Fruit fly (Drosophila melanogaster) whole organism, embryonic: Measurements from ENCODE around the gene PIG-Q.

ENCODE experiments used
- Adf1 ChIP-seq: fragments of 200-800 bp; sonication (Bioruptor generic); IDR thresholded peaks from 2 replicates; pipeline ENCODE4 v1.3.6; 2022; ENCODE audit warnings: missing biosample characterization, missing genetic modification characterization
- B-H1 ChIP-seq: fragments of 200-800 bp; sonication (Bioruptor generic); IDR thresholded peaks from 3 replicates; pipeline ENCODE4 v1.3.6; 2022; ENCODE audit warnings: missing biosample characterization, missing genetic modification characterization
- Bgb ChIP-seq: fragments of 200-800 bp; sonication (Bioruptor generic); IDR thresholded peaks from 2 replicates; pipeline ENCODE4 v1.3.6; 2022; ENCODE audit warnings: missing biosample characterization, missing genetic modification characterization; ENCODE audit not compliant: partially characterized antibody
- BtbVII ChIP-seq: fragments of 200-800 bp; sonication (Bioruptor generic); optimal IDR thresholded peaks from 3 replicates; lab custom pipeline; 2017; ENCODE audit warnings: missing biosample characterization, mild to moderate bottlenecking, missing genetic modification characterization
- CG11696 ChIP-seq: fragments of 200-800 bp; sonication (Bioruptor generic); IDR thresholded peaks from 2 replicates; pipeline ENCODE4 v1.3.6; 2022; ENCODE audit warnings: missing biosample characterization, missing genetic modification characterization
- CG12071 ChIP-seq: fragments of 200-800 bp; sonication (Bioruptor generic); optimal IDR thresholded peaks from 3 replicates; lab custom pipeline; 2018; ENCODE audit warnings: missing biosample characterization, mild to moderate bottlenecking, missing genetic modification characterization
- CG12236 ChIP-seq: fragments of 200-800 bp; sonication (Bioruptor generic); optimal IDR thresholded peaks from 2 replicates; lab custom pipeline; 2016; ENCODE audit warnings: missing biosample characterization, missing genetic modification characterization
- CG13424 ChIP-seq: fragments of 200-800 bp; sonication (Bioruptor generic); optimal IDR thresholded peaks from 2 replicates; lab custom pipeline; 2019; ENCODE audit warnings: missing biosample characterization, mild to moderate bottlenecking, missing genetic modification characterization, moderate library complexity
- CG14050 ChIP-seq: fragments of 200-800 bp; sonication (Bioruptor generic); IDR thresholded peaks from 3 replicates; pipeline ENCODE4 v1.3.6; 2022; ENCODE audit warnings: missing biosample characterization, missing genetic modification characterization
- CG17385 ChIP-seq: fragments of 200-800 bp; sonication (Bioruptor generic); optimal IDR thresholded peaks from 3 replicates; lab custom pipeline; 2018; ENCODE audit warnings: missing biosample characterization, mild to moderate bottlenecking, missing genetic modification characterization
- CG31224 ChIP-seq: fragments of 200-800 bp; sonication (Bioruptor generic); IDR thresholded peaks from 2 replicates; pipeline ENCODE4 v1.3.6; 2022; ENCODE audit warnings: missing biosample characterization, missing genetic modification characterization
- CG34224 ChIP-seq: fragments of 200-800 bp; sonication (Bioruptor generic); IDR thresholded peaks from 3 replicates; pipeline ENCODE4 v1.3.6; 2022; ENCODE audit warnings: missing biosample characterization, missing genetic modification characterization; ENCODE audit not compliant: partially characterized antibody
- CG4360 ChIP-seq: fragments of 200-800 bp; sonication (Bioruptor generic); IDR thresholded peaks from 2 replicates; pipeline ENCODE4 v1.3.6; 2022; ENCODE audit warnings: missing biosample characterization, missing genetic modification characterization
- CG4404 ChIP-seq: fragments of 200-800 bp; sonication (Bioruptor generic); IDR thresholded peaks from 2 replicates; pipeline ENCODE4 v1.3.6; 2022; ENCODE audit warnings: missing biosample characterization, missing genetic modification characterization
- CG4820 ChIP-seq: fragments of 200-800 bp; sonication (Bioruptor generic); optimal IDR thresholded peaks from 3 replicates; lab custom pipeline; 2016; ENCODE audit warnings: missing biosample characterization, missing genetic modification characterization
- CG4854 ChIP-seq: fragments of 200-800 bp; sonication (Bioruptor generic); optimal IDR thresholded peaks from 2 replicates; lab custom pipeline; 2016; ENCODE audit warnings: missing biosample characterization, missing genetic modification characterization, inconsistent platforms
- CG6175 ChIP-seq: fragments of 200-800 bp; sonication (Bioruptor generic); IDR thresholded peaks from 3 replicates; pipeline ENCODE4 v1.3.6; 2022; ENCODE audit warnings: missing biosample characterization, missing genetic modification characterization
- CG6765 ChIP-seq: fragments of 200-800 bp; sonication (Bioruptor generic); optimal IDR thresholded peaks from 3 replicates; lab custom pipeline; 2017; ENCODE audit warnings: missing biosample characterization, mild to moderate bottlenecking, missing genetic modification characterization
- CG7357 ChIP-seq: fragments of 200-800 bp; sonication (Bioruptor generic); IDR thresholded peaks from 3 replicates; pipeline ENCODE4 v1.3.6; 2022; ENCODE audit warnings: missing biosample characterization, missing genetic modification characterization
- CG9932 ChIP-seq: fragments of 200-800 bp; sonication (Bioruptor generic); IDR thresholded peaks from 2 replicates; pipeline ENCODE4 v1.3.6; 2022; ENCODE audit warnings: missing biosample characterization, missing genetic modification characterization
- CHES-1-like ChIP-seq: fragments of 200-800 bp; sonication (Bioruptor generic); optimal IDR thresholded peaks from 2 replicates; lab custom pipeline; 2016; ENCODE audit warnings: missing biosample characterization, missing genetic modification characterization
- Chrac-16 ChIP-seq: fragments of 200-800 bp; sonication (Bioruptor generic); optimal IDR thresholded peaks from 3 replicates; lab custom pipeline; 2016; ENCODE audit warnings: missing biosample characterization, missing genetic modification characterization
- CoRest ChIP-seq: fragments of 200-800 bp; sonication (Bioruptor generic); optimal IDR thresholded peaks from 3 replicates; lab custom pipeline; 2018; ENCODE audit warnings: missing biosample characterization, mild to moderate bottlenecking, missing genetic modification characterization, moderate library complexity
- E2f1 ChIP-seq: fragments of 200-800 bp; sonication (Bioruptor generic); IDR thresholded peaks from 2 replicates; pipeline ENCODE4 v1.3.6; 2022; ENCODE audit warnings: missing biosample characterization, missing genetic modification characterization
- MBD-R2 ChIP-seq: fragments of 200-800 bp; sonication (Bioruptor generic); IDR thresholded peaks from 2 replicates; pipeline ENCODE4 v1.3.6; 2022; ENCODE audit warnings: missing biosample characterization, missing genetic modification characterization
- MESR4 ChIP-seq: fragments of 200-800 bp; sonication (Bioruptor generic); optimal IDR thresholded peaks from 2 replicates; lab custom pipeline; 2018; ENCODE audit warnings: missing biosample characterization, mild to moderate bottlenecking, missing genetic modification characterization, moderate library complexity
- Med ChIP-seq: fragments of 200-800 bp; sonication (Bioruptor generic); peaks from one replicate; lab custom pipeline; 2016; ENCODE audit warnings: missing biosample characterization, missing genetic modification characterization, mild to moderate bottlenecking, inconsistent platforms, moderate library complexity
- Oaz ChIP-seq: fragments of 200-800 bp; sonication (Bioruptor generic); IDR thresholded peaks from 2 replicates; pipeline ENCODE4 v1.3.6; 2022; ENCODE audit warnings: missing biosample characterization, missing genetic modification characterization
- Scr ChIP-seq: fragments of 200-800 bp; sonication (Bioruptor generic); IDR thresholded peaks from 2 replicates; pipeline ENCODE4 v1.3.6; 2022; ENCODE audit warnings: missing biosample characterization, missing genetic modification characterization; ENCODE audit not compliant: partially characterized antibody
- Sin3A ChIP-seq: fragments of >200 bp; optimal IDR thresholded peaks from 2 replicates; lab custom pipeline; 2018
- Sox102F ChIP-seq: fragments of 200-800 bp; sonication (Bioruptor generic); optimal IDR thresholded peaks from 2 replicates; lab custom pipeline; 2018; ENCODE audit warnings: missing biosample characterization, mild to moderate bottlenecking, missing genetic modification characterization, moderate library complexity
- amos ChIP-seq: fragments of 200-800 bp; sonication (Bioruptor generic); IDR thresholded peaks from 2 replicates; pipeline ENCODE4 v1.3.6; 2022; ENCODE audit warnings: missing biosample characterization, missing genetic modification characterization; ENCODE audit not compliant: partially characterized antibody
- caup ChIP-seq: fragments of 200-800 bp; sonication (Bioruptor generic); optimal IDR thresholded peaks from 3 replicates; lab custom pipeline; 2017; ENCODE audit warnings: missing biosample characterization, mild to moderate bottlenecking, missing genetic modification characterization, moderate library complexity; ENCODE audit not compliant: severe bottlenecking
- chif ChIP-seq, 2 experiments: fragments of 200-800 bp; sonication (Bioruptor generic); optimal IDR thresholded peaks; 3 replicates each; lab custom pipeline; 2016; ENCODE audit warnings: missing biosample characterization in 2 of 2, missing genetic modification characterization in 2 of 2
- ci ChIP-seq: fragments of 200-800 bp; sonication (Bioruptor generic); IDR thresholded peaks from 3 replicates; pipeline ENCODE4 v1.3.6; 2022; ENCODE audit warnings: missing biosample characterization, missing genetic modification characterization
- dmrt99B ChIP-seq: fragments of 200-800 bp; sonication (Bioruptor generic); optimal IDR thresholded peaks from 2 replicates; lab custom pipeline; 2018; ENCODE audit warnings: missing biosample characterization, mild to moderate bottlenecking, missing genetic modification characterization, moderate library complexity
- ems ChIP-seq: fragments of 200-800 bp; sonication (Bioruptor generic); optimal IDR thresholded peaks from 3 replicates; lab custom pipeline; 2016; ENCODE audit warnings: missing biosample characterization, missing genetic modification characterization
- gfzf ChIP-seq: fragments of 200-800 bp; sonication (Bioruptor generic); optimal IDR thresholded peaks from 2 replicates; lab custom pipeline; 2016; ENCODE audit warnings: missing biosample characterization, mild to moderate bottlenecking, missing genetic modification characterization, moderate library complexity
- grau ChIP-seq: fragments of 200-800 bp; optimal IDR thresholded peaks from 3 replicates; lab custom pipeline; 2019; ENCODE audit warnings: missing biosample characterization, mild to moderate bottlenecking, missing genetic modification characterization, moderate library complexity
- gsb ChIP-seq: fragments of 200-800 bp; sonication (Bioruptor generic); IDR thresholded peaks from 2 replicates; pipeline ENCODE4 v1.3.6; 2022; ENCODE audit warnings: missing biosample characterization, missing genetic modification characterization
- hb ChIP-seq: fragments of 200-800 bp; sonication (Bioruptor generic); IDR thresholded peaks from 3 replicates; pipeline ENCODE4 v1.3.6; 2022; ENCODE audit warnings: missing biosample characterization, missing genetic modification characterization; ENCODE audit not compliant: partially characterized antibody
- her ChIP-seq: fragments of 200-800 bp; sonication (Bioruptor generic); optimal IDR thresholded peaks from 2 replicates; lab custom pipeline; 2016; ENCODE audit warnings: missing biosample characterization, missing genetic modification characterization
- kay ChIP-seq: fragments of 200-800 bp; sonication (Bioruptor generic); optimal IDR thresholded peaks from 2 replicates; lab custom pipeline; 2016; ENCODE audit warnings: missing biosample characterization, missing genetic modification characterization
- knrl ChIP-seq: fragments of 200-800 bp; sonication (Bioruptor generic); IDR thresholded peaks from 3 replicates; pipeline ENCODE4 v1.3.6; 2022; ENCODE audit warnings: missing biosample characterization, missing genetic modification characterization; ENCODE audit not compliant: partially characterized antibody
- lov ChIP-seq, 2 experiments: fragments of 200-800 bp in 1 of 2; fragments of >200 bp in 1 of 2; sonication (Bioruptor generic) in 1 of 2; IDR thresholded peaks in 1 of 2; optimal IDR thresholded peaks in 1 of 2; 2 replicates in 1 of 2; 3 replicates in 1 of 2; pipeline versions ENCODE4 v1.3.6 to Lab custom; 2017 to 2022; ENCODE audit warnings: missing biosample characterization in 1 of 2, missing genetic modification characterization in 1 of 2
- sens ChIP-seq: fragments of 200-800 bp; sonication (Bioruptor generic); peaks from one replicate; lab custom pipeline; 2016; ENCODE audit warnings: missing biosample characterization, missing genetic modification characterization
- ssp ChIP-seq: fragments of 200-800 bp; sonication (Bioruptor generic); IDR thresholded peaks from 2 replicates; pipeline ENCODE4 v1.3.6; 2022; ENCODE audit warnings: missing biosample characterization, missing genetic modification characterization
- trem ChIP-seq: fragments of 200-800 bp; optimal IDR thresholded peaks from 3 replicates; lab custom pipeline; 2019; ENCODE audit warnings: missing biosample characterization, mild to moderate bottlenecking, missing genetic modification characterization, moderate library complexity
- wor ChIP-seq: fragments of 200-800 bp; sonication (Bioruptor generic); IDR thresholded peaks from 2 replicates; pipeline ENCODE4 v1.3.6; 2022; ENCODE audit warnings: missing biosample characterization, missing genetic modification characterization

PIG-Q gene

DNA sequence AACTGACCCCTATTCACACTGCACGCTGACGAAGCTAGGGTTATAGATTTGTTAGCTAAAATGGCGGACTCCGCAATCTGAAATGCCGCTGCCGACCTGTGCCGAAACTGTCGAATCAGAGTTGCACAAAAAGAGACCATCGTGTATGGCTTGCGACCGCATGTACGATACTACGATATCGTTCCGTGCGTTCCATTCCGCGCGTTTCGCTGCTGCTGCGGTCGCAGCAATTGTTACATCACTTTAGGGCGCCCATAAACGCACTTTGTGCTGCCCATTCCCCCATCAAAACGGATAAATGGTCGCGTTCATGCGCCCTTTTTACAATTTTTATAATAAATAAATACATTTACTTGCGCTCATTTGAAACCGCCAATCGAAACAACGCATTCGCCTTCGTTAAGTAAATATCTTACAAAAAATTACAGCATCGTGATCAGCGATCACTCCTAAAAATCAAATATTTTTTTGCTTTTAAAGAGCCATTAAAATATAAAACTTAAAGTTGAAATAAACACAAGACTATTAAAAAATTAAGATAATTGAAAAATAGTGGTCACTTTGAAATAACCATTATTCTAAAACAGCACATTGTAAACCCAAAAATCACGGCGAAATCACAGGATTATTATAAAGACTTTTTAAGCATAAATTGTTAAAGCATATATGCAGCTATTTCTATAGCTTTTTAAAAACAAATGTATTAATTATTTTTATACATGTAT is 38.6 kb upstream of the PIG-Q start, which contains the start of gene Cyp1 (continued):
- TF ChIP-seq CG4820 (GFP tag; lab: Kevin White, UChicago) (peak; percentile 31), CG12071 (no peak), Chrac-16 (no peak), CG6175 (0 out of 3 replicates have a peak, but pooled peaks have one; percentile 16), B-H1 (GFP tag; lab: Robert Waterston, UW) (peak; percentile 44; the same call in 2 of the 3 replicates), knrl (peak; percentile 79), trem (tag; lab: Kevin White, UChicago) (peak; percentile 38), her (GFP tag; lab: Kevin White, UChicago) (peak; percentile 73), Med (peak; percentile 88), CG9932 (GFP tag; lab: Robert Waterston, UW) (peak; percentile 68), CG4854 (GFP tag; lab: Kevin White, UChicago) (no peak), Bgb (GFP tag; lab: Robert Waterston, UW) (peak; percentile 89), E2f1 (GFP tag; lab: Robert Waterston, UW) (peak; percentile 60), Sin3A (lab: Kevin White, UChicago) (no peak), amos (GFP tag; lab: Robert Waterston, UW) (peak; percentile 90), CG17385 (no peak), Scr (GFP tag; lab: Robert Waterston, UW) (peak; percentile 76), hb (peak; percentile 69; the same call in 1 of the 3 replicates), CG14050 (GFP tag; lab: Robert Waterston, UW) (peak; percentile 43; the same call in 1 of the 3 replicates), chif (GFP tag; optimal IDR thresholded peaks at IDR 0.05; lab: Kevin White, UChicago) (no peak), BtbVII (GFP tag; lab: Kevin White, UChicago) (no peak), CG34224 (GFP tag; lab: Robert Waterston, UW) (peak; percentile 74), CG12236 (GFP tag; lab: Kevin White, UChicago) (no peak), CHES-1-like (no peak), grau (tag; lab: Kevin White, UChicago) (peak; percentile 27), Sox102F (GFP tag; lab: Kevin White, UChicago) (no peak), sens (peak; percentile 88), ci (GFP tag; lab: Robert Waterston, UW) (peak; percentile 77), gfzf (peak; percentile 28), wor (GFP tag; lab: Robert Waterston, UW) (no peak), caup (peak; percentile 21), CG4404 (GFP tag; lab: Robert Waterston, UW) (0 out of 2 replicates have a peak, but pooled peaks have one; percentile 23), ems (no peak), ssp (GFP tag; lab: Robert Waterston, UW) (peak; percentile 74), lov (optimal IDR thresholded peaks at IDR 0.05; lab: Kevin White, UChicago) (no peak), lov (GFP tag; IDR thresholded peaks at IDR 0.05; lab: Robert Waterston, UW) (peak; percentile 58; the same call in 1 of the 3 replicates), CG7357 (peak; percentile 34; the same call in 1 of the 3 replicates), Adf1 (peak; percentile 88), CG6765 (GFP tag; lab: Kevin White, UChicago) (no peak), gsb (GFP tag; lab: Robert Waterston, UW) (peak; percentile 45), CG4360 (GFP tag; lab: Robert Waterston, UW) (peak; percentile 46; the same call in 1 of the 2 replicates), MESR4 (GFP tag; lab: Kevin White, UChicago) (peak; percentile 82), CG13424 (tag; lab: Kevin White, UChicago) (peak; percentile 20), Oaz (GFP tag; lab: Robert Waterston, UW) (0 out of 2 replicates have a peak, but pooled peaks have one; percentile 11), CG31224 (GFP tag; lab: Robert Waterston, UW) (peak; percentile 30; the same call in 1 of the 2 replicates), CoRest (tag; lab: Kevin White, UChicago) (peak; percentile 32), MBD-R2 (GFP tag; lab: Robert Waterston, UW) (peak; percentile 52), dmrt99B (no peak), kay (GFP tag; lab: Kevin White, UChicago) (no peak), CG11696 (GFP tag; lab: Robert Waterston, UW) (peak; percentile 19; the same call in 1 of the 2 replicates)
